Fruit fly (Drosophila melanogaster): Measurements from ENCODE around the gene RpL26.

DNA sequence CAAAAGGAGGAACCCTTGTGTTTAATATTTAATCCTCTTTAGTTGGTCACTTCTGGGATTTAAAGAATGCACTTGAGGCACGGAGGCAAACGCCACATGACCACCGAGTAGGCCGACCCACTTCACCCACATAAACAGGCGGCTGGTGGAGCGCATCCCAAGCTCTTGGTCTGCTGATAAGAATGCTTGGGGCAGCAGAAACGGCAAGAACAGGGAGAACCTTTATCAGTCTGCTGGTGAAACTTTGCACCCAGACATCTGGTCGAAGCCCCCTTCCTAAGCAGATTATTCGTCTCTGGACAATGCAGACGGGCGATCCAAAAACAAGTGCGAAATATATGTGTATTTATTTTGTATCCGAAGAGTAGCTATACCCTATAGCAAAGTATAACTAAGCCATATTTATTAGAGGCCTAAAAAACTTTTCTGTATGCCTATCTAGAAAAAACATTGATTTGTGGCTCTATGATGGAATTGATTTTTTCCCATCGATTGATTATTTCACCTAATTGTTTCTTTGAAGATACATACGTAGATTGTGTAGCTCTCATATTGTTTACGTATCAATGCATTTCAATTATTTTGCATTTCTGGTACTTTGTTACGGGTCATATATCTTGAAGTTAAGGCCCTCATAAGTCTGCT lies 9.3 kb upstream of the RpL26 start:
- TF ChIP-seq dati (GFP tag; IDR thresholded peaks at IDR 0.05) (no peak), MBD-R2 (GFP tag; IDR thresholded peaks at IDR 0.05) (no peak), CG4404 (GFP tag; IDR thresholded peaks at IDR 0.05) (no peak), CG6272 (GFP tag; IDR thresholded peaks at IDR 0.05) (no peak), sob (GFP tag; IDR thresholded peaks at IDR 0.05) (0 out of 2 replicates have a peak, but pooled peaks have one; percentile 5)
